Fruit fly (Drosophila melanogaster): Measurements from ENCODE around the gene Tgs1.

DNA sequence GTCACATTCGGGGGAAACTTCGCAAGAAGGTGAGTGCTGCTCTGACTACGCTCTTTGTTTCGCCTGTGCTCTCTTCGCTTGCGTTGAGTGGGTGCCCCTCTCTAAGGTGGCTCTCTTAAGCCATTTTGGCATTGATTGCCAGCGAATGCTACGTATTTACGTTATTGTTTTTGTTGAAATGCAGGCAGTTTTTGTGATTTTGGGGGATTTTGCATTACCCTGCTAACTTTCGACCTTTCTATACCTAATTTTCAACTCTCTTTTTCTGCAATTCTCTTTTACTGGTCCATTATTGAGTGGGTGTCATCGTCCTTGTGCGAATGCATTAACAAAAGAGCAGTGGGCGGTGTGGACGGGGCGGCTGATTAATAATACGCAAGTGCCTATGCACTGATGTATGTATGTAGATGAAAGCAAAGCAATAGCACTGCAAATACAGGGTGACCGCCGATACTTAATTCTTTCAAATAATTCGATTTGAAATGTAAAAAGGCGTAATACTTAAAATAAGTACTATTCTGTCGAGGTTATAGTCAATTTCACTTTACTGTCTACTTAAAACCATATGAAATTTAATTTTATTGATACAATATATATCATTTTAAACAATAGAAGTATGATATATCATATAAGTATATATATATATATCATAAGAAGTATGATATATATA, 19.9 kb downstream of the Tgs1 start:
- TF ChIP-seq slbo (GFP tag; IDR thresholded peaks at IDR 0.05) (no peak), gsb-n (tag; optimal IDR thresholded peaks at IDR 0.05) (no peak), CG8089 (GFP tag; optimal IDR thresholded peaks at IDR 0.05) (no peak), crol (GFP tag; IDR thresholded peaks at IDR 0.05) (no peak), NC2α (GFP tag; optimal IDR thresholded peaks at IDR 0.05) (no peak), CG7357 (GFP tag; IDR thresholded peaks at IDR 0.05) (no peak)
